Worm (Caenorhabditis elegans) whole organism, L4/young adult: ENCODE measurements around the gene srh-140.

Experiments
- W03F9.2 ChIP-seq: fragments of 150-350 bp; optimal IDR thresholded peaks from 2 replicates; lab custom pipeline; 2014; ENCODE audit warnings: missing biosample characterization, missing genetic modification characterization
- dao-5 ChIP-seq: sonication (generic microtip); optimal IDR thresholded peaks from 2 replicates; lab custom pipeline; 2016; ENCODE audit warnings: missing genotype, missing genetic modification characterization, moderate library complexity, missing compliant biosample characterization
- him-1 ChIP-seq: sonication (generic microtip); optimal IDR thresholded peaks from 2 replicates; lab custom pipeline; 2016; ENCODE audit warnings: missing genotype, missing genetic modification reagents, missing genetic modification characterization, missing compliant biosample characterization

DNA sequence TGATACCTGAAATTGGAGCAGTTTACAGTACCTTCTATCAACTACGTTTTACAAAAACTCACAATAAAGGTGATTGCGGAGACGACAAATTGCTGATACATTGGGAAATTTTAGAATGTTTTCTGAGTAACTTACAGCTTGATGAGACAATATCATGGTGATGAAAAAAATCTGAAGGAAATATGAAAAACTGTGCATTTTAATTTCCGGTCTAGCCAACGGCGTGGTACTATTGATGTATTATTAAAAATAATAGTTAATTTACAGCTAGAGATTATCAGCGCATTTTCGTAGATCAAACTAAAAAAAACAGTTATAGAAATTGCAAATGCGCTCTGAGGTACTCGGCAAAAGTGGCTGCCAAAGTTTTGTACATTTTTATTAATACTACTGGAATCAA lies 23.9 kb upstream of the srh-140 start, which contains the start of gene srx-29:
- TF ChIP-seq W03F9.2 (tag; lab: Kevin White, UChicago) (no peak), him-1 (tag; lab: Kevin White, UChicago) (no peak), dao-5 (tag; lab: Kevin White, UChicago) (no peak)
